Fruit fly (Drosophila melanogaster) whole organism, embryonic: Measurements from ENCODE around the gene CG3337.

Source experiments
- CG13424 ChIP-seq: fragments of 200-800 bp; sonication (Bioruptor generic); optimal IDR thresholded peaks from 2 replicates; lab custom pipeline; 2019; ENCODE audit warnings: missing biosample characterization, mild to moderate bottlenecking, missing genetic modification characterization, moderate library complexity
- CG9876 ChIP-seq: fragments of 200-800 bp; sonication (Bioruptor generic); optimal IDR thresholded peaks from 2 replicates; lab custom pipeline; 2016; ENCODE audit warnings: missing biosample characterization, missing genetic modification characterization
- E2f2 ChIP-seq: fragments of 200-800 bp; sonication (Bioruptor generic); IDR thresholded peaks from 2 replicates; pipeline ENCODE4 v1.3.6; 2022; ENCODE audit warnings: missing biosample characterization, missing genetic modification characterization
- NK7.1 ChIP-seq: fragments of 200-800 bp; sonication (Bioruptor generic); optimal IDR thresholded peaks from 3 replicates; lab custom pipeline; 2016; ENCODE audit warnings: missing biosample characterization, missing genetic modification characterization
- ato ChIP-seq: fragments of 200-800 bp; sonication (Bioruptor generic); IDR thresholded peaks from 2 replicates; pipeline ENCODE4 v1.3.6; 2022; ENCODE audit warnings: missing biosample characterization, missing genetic modification characterization; ENCODE audit not compliant: partially characterized antibody
- gcm2 ChIP-seq: fragments of 200-800 bp; sonication (Bioruptor generic); optimal IDR thresholded peaks from 2 replicates; lab custom pipeline; 2016; ENCODE audit warnings: missing biosample characterization, missing genetic modification characterization
- hkb ChIP-seq, 2 experiments: fragments of 200-800 bp in 1 of 2; fragments of >200 bp in 1 of 2; sonication (Bioruptor generic) in 1 of 2; IDR thresholded peaks in 1 of 2; optimal IDR thresholded peaks in 1 of 2; 2 replicates each; pipeline versions ENCODE4 v1.3.6 to Lab custom; 2017 to 2022; ENCODE audit warnings: missing biosample characterization in 1 of 2, missing genetic modification characterization in 1 of 2
- lola ChIP-seq, 3 experiments: fragments of >200 bp in 2 of 3; fragments of 200-800 bp in 1 of 3; sonication (Bioruptor generic) in 1 of 3; optimal IDR thresholded peaks; 2 replicates each; lab custom pipeline; 2017 to 2019; ENCODE audit warnings: missing biosample characterization in 3 of 3, missing genetic modification characterization in 3 of 3, mild to moderate bottlenecking in 1 of 3, moderate library complexity in 1 of 3
- odd ChIP-seq: fragments of 200-800 bp; sonication (Bioruptor generic); optimal IDR thresholded peaks from 2 replicates; lab custom pipeline; 2017; ENCODE audit warnings: missing biosample characterization, mild to moderate bottlenecking, missing genetic modification characterization

DNA sequence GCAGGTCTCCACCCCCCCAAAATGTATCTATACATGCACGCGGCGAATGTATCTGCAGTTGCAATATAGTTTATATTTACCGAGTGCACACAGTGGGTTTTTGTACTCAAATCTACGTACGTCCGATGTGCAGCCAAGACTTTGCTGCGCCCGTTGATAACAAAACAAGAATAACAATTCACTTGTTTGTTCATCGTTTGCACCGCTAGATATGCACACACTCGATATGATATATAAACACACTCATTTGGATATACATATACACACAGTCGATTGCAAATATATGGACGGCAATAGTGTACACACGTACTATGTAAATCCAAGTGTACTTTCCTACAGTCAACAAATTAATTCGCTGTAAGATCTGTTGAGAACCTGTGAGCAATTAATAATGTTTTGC is 29.6 kb downstream of the CG3337 start:
- no peak for TF ChIP-seq E2f2 (GFP tag; lab: Robert Waterston, UW)
- no peak for TF ChIP-seq odd (GFP tag; lab: Kevin White, UChicago)
- TF ChIP-seq ato (GFP tag; lab: Robert Waterston, UW), result no peak
- TF ChIP-seq CG13424 (tag; lab: Kevin White, UChicago), result no peak
- TF ChIP-seq lola (GFP tag; optimal IDR thresholded peaks at IDR 0.05; lab: Kevin White, UChicago), result no peak
- no peak for TF ChIP-seq NK7.1
- no peak for TF ChIP-seq CG9876 (GFP tag; lab: Kevin White, UChicago)
- TF ChIP-seq hkb (optimal IDR thresholded peaks at IDR 0.05; lab: Kevin White, UChicago), result no peak
- TF ChIP-seq hkb (GFP tag; IDR thresholded peaks at IDR 0.05; lab: Robert Waterston, UW), result no peak
- TF ChIP-seq gcm2 (GFP tag; lab: Kevin White, UChicago), result no peak
